Worm (Caenorhabditis elegans) whole organism, midembryonic: ENCODE results near the gene T22B7.4.

ENCODE experiments used
- T22C8.4 ChIP-seq: fragments of 200-800 bp; sonication (Bioruptor generic); IDR thresholded peaks from 2 replicates; pipeline ENCODE4 v1.3.6; 2022; ENCODE audit warnings: missing genetic modification characterization, missing compliant biosample characterization
- cog-1 ChIP-seq: sonication (generic microtip); optimal IDR thresholded peaks from 2 replicates; lab custom pipeline; 2016; ENCODE audit warnings: missing genetic modification characterization, missing compliant biosample characterization
- flt-1 ChIP-seq: fragments of 200-800 bp; sonication (Bioruptor generic); IDR thresholded peaks from 2 replicates; pipeline ENCODE4 v1.3.6; 2022; ENCODE audit warnings: missing genetic modification characterization, missing compliant biosample characterization
- klf-2 ChIP-seq: fragments of 200-800 bp; sonication (Bioruptor generic); conservative IDR thresholded peaks from 2 replicates; pipeline ENCODE4 v1.3.6; 2022; ENCODE audit warnings: missing genetic modification reagents, missing genetic modification characterization, missing compliant biosample characterization
- med-1 ChIP-seq: sonication (generic microtip); optimal IDR thresholded peaks from 2 replicates; lab custom pipeline; 2017; ENCODE audit warnings: missing genetic modification characterization, mild to moderate bottlenecking, missing compliant biosample characterization, antibody characterized with exemption, missing genetic modification reagents; ENCODE audit not compliant: insufficient read depth
- ref-1 ChIP-seq: fragments of 200-800 bp; sonication (Bioruptor generic); conservative IDR thresholded peaks from 2 replicates; pipeline ENCODE4 v1.3.6; 2022; ENCODE audit warnings: missing genetic modification reagents, missing genetic modification characterization, missing compliant biosample characterization
- tab-1 ChIP-seq: fragments of 200-800 bp; sonication (Bioruptor generic); IDR thresholded peaks from 2 replicates; pipeline ENCODE4 v1.3.6; 2022; ENCODE audit warnings: missing genetic modification characterization, missing compliant biosample characterization
- ztf-23 ChIP-seq: fragments of 200-800 bp; sonication (Bioruptor generic); IDR thresholded peaks from 2 replicates; pipeline ENCODE4 v1.3.6; 2022; ENCODE audit warnings: missing genetic modification reagents, missing genetic modification characterization, missing compliant biosample characterization
- ztf-29 ChIP-seq: fragments of 200-800 bp; sonication (Bioruptor generic); IDR thresholded peaks from 2 replicates; pipeline ENCODE4 v1.3.6; 2022; ENCODE audit warnings: missing genetic modification reagents, missing genetic modification characterization, missing compliant biosample characterization

T22B7.4 gene

ce11 chrX:5628432-5628977, 12.7 kb downstream of the T22B7.4 start:
- TF ChIP-seq flt-1: no peak
- TF ChIP-seq ref-1 (GFP tag; lab: Robert Waterston, UW): no peak
- no peak for TF ChIP-seq ztf-23 (GFP tag; lab: Robert Waterston, UW)
- TF ChIP-seq T22C8.4 (GFP tag; lab: Robert Waterston, UW): no peak
- no peak for TF ChIP-seq med-1
- no peak for TF ChIP-seq klf-2 (GFP tag; lab: Robert Waterston, UW)
- TF ChIP-seq tab-1: no peak
- no peak for TF ChIP-seq cog-1
- no peak for TF ChIP-seq ztf-29 (GFP tag; lab: Robert Waterston, UW)

ce11 chrX:5621793-5622192, 19.4 kb downstream of the T22B7.4 start:
- TF ChIP-seq ref-1 (GFP tag; lab: Robert Waterston, UW) (no peak), cog-1 (no peak)

ce11 chrX:5616000-5616399, 25.2 kb downstream of the T22B7.4 start:
- TF ChIP-seq tab-1: no peak
- TF ChIP-seq ref-1 (GFP tag; lab: Robert Waterston, UW): no peak
- no peak for TF ChIP-seq flt-1
- no peak for TF ChIP-seq ztf-23 (GFP tag; lab: Robert Waterston, UW)
- no peak for TF ChIP-seq klf-2 (GFP tag; lab: Robert Waterston, UW)
- TF ChIP-seq cog-1: no peak
- no peak for TF ChIP-seq T22C8.4 (GFP tag; lab: Robert Waterston, UW)
- no peak for TF ChIP-seq med-1
- no peak for TF ChIP-seq ztf-29 (GFP tag; lab: Robert Waterston, UW)

- no peak for TF ChIP-seq ztf-23 (GFP tag; lab: Robert Waterston, UW)
- TF ChIP-seq cog-1: no peak
Measured at ce11 chrX:5611155-5611554, 30.1 kb downstream of the T22B7.4 start, which contains the start of gene octr-1. TSS of gene octr-1 (minus strand) at chrX:5611255.

- TF ChIP-seq ztf-29 (GFP tag; lab: Robert Waterston, UW): no peak
- no peak for TF ChIP-seq klf-2 (GFP tag; lab: Robert Waterston, UW)
- TF ChIP-seq cog-1: no peak
- no peak for TF ChIP-seq flt-1
- no peak for TF ChIP-seq ztf-23 (GFP tag; lab: Robert Waterston, UW)
- no peak for TF ChIP-seq med-1
Measured at ce11 chrX:5605049-5605448, 36.2 kb downstream of the T22B7.4 start.

- TF ChIP-seq ztf-23 (GFP tag; lab: Robert Waterston, UW): no peak
- TF ChIP-seq cog-1: no peak
- no peak for TF ChIP-seq flt-1
- no peak for TF ChIP-seq tab-1
- no peak for TF ChIP-seq ref-1 (GFP tag; lab: Robert Waterston, UW)
- no peak for TF ChIP-seq T22C8.4 (GFP tag; lab: Robert Waterston, UW)
- TF ChIP-seq med-1: no peak
- no peak for TF ChIP-seq klf-2 (GFP tag; lab: Robert Waterston, UW)
- no peak for TF ChIP-seq ztf-29 (GFP tag; lab: Robert Waterston, UW)
Measured at ce11 chrX:5603338-5603816, 37.8 kb downstream of the T22B7.4 start, which contains the start of gene F14D12.1. TSS of gene F14D12.1 (plus strand) at chrX:5603766.

ce11 chrX:5599224-5599623, 42.0 kb downstream of the T22B7.4 start, which contains the start of gene sulp-2:
TSS of gene sulp-2 (minus strand) at chrX:5599330.
- TF ChIP-seq T22C8.4 (GFP tag; lab: Robert Waterston, UW) (no peak), ztf-23 (GFP tag; lab: Robert Waterston, UW) (no peak), med-1 (no peak), ztf-29 (GFP tag; lab: Robert Waterston, UW) (no peak), flt-1 (no peak), cog-1 (no peak), klf-2 (GFP tag; lab: Robert Waterston, UW) (no peak), ref-1 (GFP tag; lab: Robert Waterston, UW) (no peak), tab-1 (no peak)

- TF ChIP-seq ref-1 (GFP tag; lab: Robert Waterston, UW): no peak
- peak; percentile 32; the same call in 1 of the 2 replicates for TF ChIP-seq flt-1
Measured at ce11 chrX:5592517-5593183, 48.6 kb downstream of the T22B7.4 start, which contains the start of gene unc-97. TSS of gene unc-97 (plus strand) at chrX:5593133.

- TF ChIP-seq flt-1 (peak; percentile 49; the same call in 1 of the 2 replicates), cog-1 (peak; percentile 80), med-1 (no peak), tab-1 (no peak; the same call in 1 of the 2 replicates), klf-2 (GFP tag; lab: Robert Waterston, UW) (no peak), ztf-29 (GFP tag; lab: Robert Waterston, UW) (0 out of 2 replicates have a peak, but pooled peaks have one; percentile 31)
Measured at ce11 chrX:5591830-5592229, 49.4 kb downstream of the T22B7.4 start.
